Worm (Caenorhabditis elegans) whole organism, early embryonic: ENCODE measurements around the gene C05C12.4.

Experiments
- aly-1 ChIP-seq: sonication (generic microtip); optimal IDR thresholded peaks from 2 replicates; lab custom pipeline; 2016; ENCODE audit warnings: missing genetic modification characterization, missing compliant biosample characterization
- ama-1 ChIP-seq: fragments of 150-350 bp; optimal IDR thresholded peaks from 2 replicates; lab custom pipeline; 2014
- ceh-13 ChIP-seq: fragments of 200-800 bp; sonication (Bioruptor generic); optimal IDR thresholded peaks from 2 replicates; lab custom pipeline; 2018; ENCODE audit warnings: mild to moderate bottlenecking, missing genetic modification characterization, missing compliant biosample characterization
- ceh-36 ChIP-seq: sonication (generic microtip); optimal IDR thresholded peaks from 2 replicates; lab custom pipeline; 2016; ENCODE audit warnings: missing genetic modification characterization, inconsistent platforms, missing compliant biosample characterization
- flt-1 ChIP-seq: fragments of 200-800 bp; sonication (Bioruptor generic); IDR thresholded peaks from 2 replicates; pipeline ENCODE4 v1.3.6; 2022; ENCODE audit warnings: missing genetic modification characterization, missing compliant biosample characterization
- hmbx-1 ChIP-seq: sonication (generic microtip); optimal IDR thresholded peaks from 2 replicates; lab custom pipeline; 2016; ENCODE audit warnings: mild to moderate bottlenecking, missing genetic modification characterization, missing compliant biosample characterization
- hnd-1 ChIP-seq: sonication (generic microtip); optimal IDR thresholded peaks from 2 replicates; lab custom pipeline; 2016; ENCODE audit warnings: missing genetic modification characterization, missing compliant biosample characterization
- scrt-1 ChIP-seq: fragments of 200-800 bp; sonication (Bioruptor generic); IDR thresholded peaks from 2 replicates; pipeline ENCODE4 v1.3.6; 2022; ENCODE audit warnings: missing genetic modification characterization, missing compliant biosample characterization
- tbx-37 ChIP-seq: fragments of 200-800 bp; sonication (Bioruptor generic); conservative IDR thresholded peaks from 2 replicates; pipeline ENCODE4 v1.3.6; 2022; ENCODE audit warnings: missing genetic modification reagents, missing genetic modification characterization, missing compliant biosample characterization
- tra-4 ChIP-seq: sonication (generic microtip); optimal IDR thresholded peaks from 2 replicates; lab custom pipeline; 2017; ENCODE audit warnings: missing genetic modification characterization, missing compliant biosample characterization

- no peak for TF ChIP-seq ceh-36 (tag; lab: Kevin White, UChicago)
- TF ChIP-seq tbx-37 (GFP tag; lab: Robert Waterston, UW) = no peak
- no peak for TF ChIP-seq ama-1 (lab: Kevin White, UChicago)
- no peak for TF ChIP-seq flt-1 (GFP tag; lab: Robert Waterston, UW)
- no peak for TF ChIP-seq hnd-1 (tag; lab: Kevin White, UChicago)
- no peak for TF ChIP-seq scrt-1 (GFP tag; lab: Robert Waterston, UW)
- no peak for TF ChIP-seq aly-1 (tag; lab: Kevin White, UChicago)
- TF ChIP-seq tra-4 (tag; lab: Kevin White, UChicago) = no peak
- no peak for TF ChIP-seq ceh-13 (GFP tag; lab: Kevin White, UChicago)
- no peak for TF ChIP-seq hmbx-1 (tag; lab: Kevin White, UChicago)
Observed at ce11 chrIV:11223878-11224277, 24.0 kb downstream of the C05C12.4 start, which contains the start of gene C29F4.3.
